Worm (Caenorhabditis elegans) whole organism, mixed stage, embryonic: ENCODE measurements around the gene col-76.

Experiments
- M03D4.4 ChIP-seq: sonication (generic microtip); optimal IDR thresholded peaks from 2 replicates; lab custom pipeline; 2017; ENCODE audit warnings: mild to moderate bottlenecking, missing genetic modification characterization, missing compliant biosample characterization
- bed-3 ChIP-seq: fragments of 200-800 bp; sonication (Bioruptor generic); optimal IDR thresholded peaks from 3 replicates; lab custom pipeline; 2018; ENCODE audit warnings: mild to moderate bottlenecking, missing genetic modification characterization, moderate library complexity, missing compliant biosample characterization
- blmp-1 ChIP-seq: fragments of 150-350 bp; optimal IDR thresholded peaks from 2 replicates; lab custom pipeline; 2014; ENCODE audit warnings: missing biosample characterization, missing genetic modification characterization
- ceh-39 ChIP-seq: fragments of 150-350 bp; optimal IDR thresholded peaks from 2 replicates; lab custom pipeline; 2014; ENCODE audit warnings: missing biosample characterization, missing genetic modification characterization
- ceh-43 ChIP-seq: fragments of 200-800 bp; sonication (Bioruptor generic); optimal IDR thresholded peaks from 2 replicates; lab custom pipeline; 2018; ENCODE audit warnings: mild to moderate bottlenecking, missing genetic modification characterization, moderate library complexity, missing compliant biosample characterization
- ceh-83 ChIP-seq: fragments of 200-800 bp; sonication (Bioruptor generic); optimal IDR thresholded peaks from 2 replicates; lab custom pipeline; 2018; ENCODE audit warnings: mild to moderate bottlenecking, missing genetic modification characterization, missing compliant biosample characterization
- ces-1 ChIP-seq: fragments of 150-350 bp; optimal IDR thresholded peaks from 2 replicates; lab custom pipeline; 2014; ENCODE audit warnings: missing biosample characterization, missing genetic modification reagents, missing genetic modification characterization
- cnd-1 ChIP-seq: fragments of 200-800 bp; sonication (Bioruptor generic); optimal IDR thresholded peaks from 2 replicates; lab custom pipeline; 2018; ENCODE audit warnings: mild to moderate bottlenecking, missing genetic modification characterization, missing compliant biosample characterization
- drap-1 ChIP-seq: fragments of 200-800 bp; sonication (Bioruptor generic); optimal IDR thresholded peaks from 3 replicates; lab custom pipeline; 2018; ENCODE audit warnings: mild to moderate bottlenecking, missing genetic modification characterization, missing compliant biosample characterization
- elt-1 ChIP-seq: sonication (generic microtip); optimal IDR thresholded peaks from 2 replicates; lab custom pipeline; 2017; ENCODE audit warnings: missing genetic modification characterization, mild to moderate bottlenecking, missing compliant biosample characterization, antibody characterized with exemption, moderate library complexity, borderline replicate concordance; ENCODE audit not compliant: insufficient read depth
- elt-3 ChIP-seq: fragments of 150-350 bp; optimal IDR thresholded peaks from 2 replicates; lab custom pipeline; 2014; ENCODE audit warnings: missing biosample characterization, missing genetic modification characterization
- flh-1 ChIP-seq: fragments of 200-800 bp; sonication (Bioruptor generic); optimal IDR thresholded peaks from 2 replicates; lab custom pipeline; 2018; ENCODE audit warnings: mild to moderate bottlenecking, missing genetic modification characterization, moderate library complexity, missing compliant biosample characterization
- ham-2 ChIP-seq: fragments of 200-800 bp; sonication (Bioruptor generic); optimal IDR thresholded peaks from 2 replicates; lab custom pipeline; 2018; ENCODE audit warnings: mild to moderate bottlenecking, missing genetic modification characterization, missing compliant biosample characterization
- hlh-1 ChIP-seq: fragments of 150-350 bp; optimal IDR thresholded peaks from 2 replicates; lab custom pipeline; 2014; ENCODE audit warnings: missing biosample characterization, missing genetic modification reagents, missing genetic modification characterization
- lin-13 ChIP-seq: fragments of 150-350 bp; optimal IDR thresholded peaks from 2 replicates; lab custom pipeline; 2014; ENCODE audit warnings: missing biosample characterization, missing genetic modification characterization
- lin-32 ChIP-seq: fragments of 200-800 bp; sonication (Bioruptor generic); optimal IDR thresholded peaks from 2 replicates; lab custom pipeline; 2018; ENCODE audit warnings: mild to moderate bottlenecking, missing genetic modification characterization, missing compliant biosample characterization
- lsy-2 ChIP-seq: fragments of 150-350 bp; optimal IDR thresholded peaks from 2 replicates; lab custom pipeline; 2014; ENCODE audit warnings: missing biosample characterization, missing genetic modification characterization
- mep-1 ChIP-seq: fragments of 150-350 bp; optimal IDR thresholded peaks from 2 replicates; lab custom pipeline; 2017; ENCODE audit warnings: missing biosample characterization, missing genetic modification reagents, missing genetic modification characterization, inconsistent platforms
- mls-2 ChIP-seq: sonication (generic microtip); optimal IDR thresholded peaks from 2 replicates; lab custom pipeline; 2016; ENCODE audit warnings: mild to moderate bottlenecking, missing genetic modification characterization, moderate library complexity, missing compliant biosample characterization
- nhr-2 ChIP-seq: fragments of 150-350 bp; optimal IDR thresholded peaks from 2 replicates; lab custom pipeline; 2014; ENCODE audit warnings: missing biosample characterization, missing genetic modification characterization
- nhr-237 ChIP-seq: fragments of 150-350 bp; optimal IDR thresholded peaks from 2 replicates; lab custom pipeline; 2014; ENCODE audit warnings: missing biosample characterization, missing genetic modification characterization
- nhr-76 ChIP-seq: sonication (generic microtip); optimal IDR thresholded peaks from 2 replicates; lab custom pipeline; 2017; ENCODE audit warnings: missing biosample characterization, missing genetic modification characterization
- pha-4 ChIP-seq: fragments of 150-350 bp; optimal IDR thresholded peaks from 2 replicates; lab custom pipeline; 2018; ENCODE audit warnings: missing biosample characterization, missing genetic modification reagents, missing genetic modification characterization
- sem-2 ChIP-seq: fragments of 200-800 bp; sonication (Bioruptor generic); optimal IDR thresholded peaks from 2 replicates; lab custom pipeline; 2018; ENCODE audit warnings: mild to moderate bottlenecking, missing genetic modification characterization, missing compliant biosample characterization
- snpc-4 ChIP-seq: fragments of 150-350 bp; optimal IDR thresholded peaks from 2 replicates; lab custom pipeline; 2014; ENCODE audit warnings: missing biosample characterization, missing genetic modification characterization
- tbx-8 ChIP-seq: fragments of 200-800 bp; sonication (Bioruptor generic); optimal IDR thresholded peaks from 2 replicates; lab custom pipeline; 2018; ENCODE audit warnings: mild to moderate bottlenecking, missing genetic modification characterization, moderate library complexity, missing compliant biosample characterization
- unc-120 ChIP-seq: sonication (generic microtip); optimal IDR thresholded peaks from 2 replicates; lab custom pipeline; 2017; ENCODE audit warnings: missing genetic modification characterization, missing compliant biosample characterization; ENCODE audit not compliant: poor library complexity, severe bottlenecking
- unc-62 ChIP-seq: fragments of 150-350 bp; optimal IDR thresholded peaks from 2 replicates; lab custom pipeline; 2014; ENCODE audit warnings: missing biosample characterization, missing genetic modification reagents, missing genetic modification characterization
- zip-8 ChIP-seq: fragments of 150-350 bp; optimal IDR thresholded peaks from 2 replicates; lab custom pipeline; 2014; ENCODE audit warnings: missing biosample characterization, missing genetic modification characterization

The col-76 gene

DNA sequence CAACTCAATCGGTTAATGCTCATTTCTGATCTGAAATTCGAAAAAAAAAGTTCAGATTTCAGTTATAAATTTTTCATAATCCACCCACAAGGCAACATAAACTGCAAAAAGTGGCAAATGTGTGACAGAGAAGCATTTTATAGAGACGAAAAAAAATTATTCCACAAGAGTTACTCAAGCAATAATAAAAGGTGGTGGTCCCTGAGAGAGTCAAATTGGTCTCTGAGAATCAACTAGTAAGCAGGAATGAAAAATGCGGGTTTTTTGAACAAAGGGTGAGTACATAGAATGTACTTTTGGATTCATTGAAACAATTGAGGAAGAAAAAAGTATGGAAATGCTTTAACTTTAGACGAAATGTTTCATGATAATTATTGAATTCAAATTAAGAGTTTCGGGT is 33.8 kb upstream of the col-76 start, which contains the start of gene T05C12.11:
TSS of gene T05C12.11 (minus strand) at position 101 of the 400 bp plus-strand sequence.
- TF ChIP-seq nhr-76 (no peak), unc-120 (tag; lab: Kevin White, UChicago) (no peak), bed-3 (GFP tag; lab: Kevin White, UChicago) (no peak), nhr-237 (tag; lab: Kevin White, UChicago) (no peak), ceh-43 (GFP tag; lab: Kevin White, UChicago) (no peak), lin-13 (tag; lab: Kevin White, UChicago) (no peak), elt-3 (tag; lab: Kevin White, UChicago) (no peak), elt-1 (tag; lab: Kevin White, UChicago) (no peak), sem-2 (GFP tag; lab: Kevin White, UChicago) (no peak), lsy-2 (tag; lab: Kevin White, UChicago) (no peak), ceh-83 (GFP tag; lab: Kevin White, UChicago) (no peak), tbx-8 (GFP tag; lab: Kevin White, UChicago) (no peak), pha-4 (tag; lab: Kevin White, UChicago) (no peak), nhr-2 (no peak), mls-2 (tag; lab: Kevin White, UChicago) (no peak), hlh-1 (tag; lab: Kevin White, UChicago) (no peak), cnd-1 (tag; lab: Kevin White, UChicago) (no peak), zip-8 (tag; lab: Kevin White, UChicago) (no peak)

DNA sequence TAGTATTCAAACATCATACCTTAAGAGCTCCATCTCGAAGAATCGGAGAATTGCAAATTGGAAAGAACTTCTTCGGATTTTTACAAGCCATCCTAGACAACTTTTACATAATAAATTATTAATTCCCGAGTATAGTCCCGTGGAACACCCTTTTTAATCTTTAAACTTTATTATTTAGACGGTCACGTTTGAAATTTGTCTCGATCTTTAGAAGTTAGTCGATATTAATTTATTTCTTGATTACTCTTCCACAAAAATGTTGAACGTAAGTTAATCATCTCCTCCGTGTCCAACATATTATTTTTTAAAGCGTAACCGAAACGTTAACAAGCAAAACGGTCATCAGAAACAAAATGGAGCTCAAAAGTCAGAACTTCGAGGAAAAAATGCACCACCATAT is 30.7 kb upstream of the col-76 start, which contains the start of the genes decr-1.3 and T05C12.1:
TSS of gene decr-1.3 (minus strand) at position 101 of the 400 bp plus-strand sequence.
TSS of gene T05C12.1 (plus strand) at position 232 of the 400 bp plus-strand sequence.
- TF ChIP-seq M03D4.4 (tag; lab: Kevin White, UChicago) (no peak), flh-1 (GFP tag; lab: Kevin White, UChicago) (no peak), pha-4 (tag; lab: Kevin White, UChicago) (no peak)
- TF ChIP-seq, all 35 proteins: peak for 0

DNA sequence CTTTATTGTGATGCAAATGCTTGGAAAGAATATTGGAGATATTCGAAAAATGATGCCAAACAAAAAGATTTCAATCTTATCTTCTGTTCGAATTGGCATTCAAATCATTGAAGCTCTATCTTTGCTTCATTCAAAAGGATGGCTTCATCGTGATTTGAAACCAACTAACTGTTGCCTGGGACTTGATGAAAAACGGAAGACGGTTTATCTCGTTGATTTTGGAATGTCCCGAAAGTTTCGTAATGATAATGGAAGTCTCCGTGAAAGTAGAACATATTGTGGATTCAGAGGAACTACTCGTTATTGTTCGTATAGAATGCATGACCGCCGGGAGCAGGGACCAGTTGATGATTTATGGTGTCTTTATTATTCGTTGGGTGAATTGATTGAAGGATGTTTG is 30.0 kb upstream of the col-76 start:
- TF ChIP-seq ceh-39 (no peak), lin-32 (GFP tag; lab: Kevin White, UChicago) (no peak), tbx-8 (GFP tag; lab: Kevin White, UChicago) (no peak), nhr-2 (no peak), mls-2 (tag; lab: Kevin White, UChicago) (no peak), mep-1 (tag; lab: Kevin White, UChicago) (no peak), pha-4 (tag; lab: Kevin White, UChicago) (no peak), unc-120 (tag; lab: Kevin White, UChicago) (no peak), ces-1 (no peak), elt-1 (tag; lab: Kevin White, UChicago) (no peak)
- TF ChIP-seq, all 35 proteins: peak for 0

DNA sequence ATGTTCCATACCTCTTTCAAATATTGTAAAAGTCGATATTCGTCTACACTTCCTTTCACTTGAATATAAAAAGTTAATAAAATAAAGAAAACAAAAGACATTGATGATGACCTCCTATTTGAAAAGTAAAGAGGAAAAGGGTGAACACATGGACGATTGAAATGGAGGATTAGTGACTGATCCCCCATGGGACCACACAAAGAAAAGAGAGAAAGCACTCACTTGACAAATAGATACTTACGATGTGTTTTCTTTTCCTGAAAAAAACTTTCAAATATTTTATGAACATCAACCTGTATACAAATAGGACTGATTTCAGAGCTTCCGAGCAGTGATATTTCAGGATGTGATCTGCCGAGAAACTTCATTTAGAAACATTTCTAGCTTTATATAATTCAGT is 27.0 kb upstream of the col-76 start, which contains the start of gene acr-14:
TSS of gene acr-14 (minus strand) at position 101 of the 400 bp plus-strand sequence.
- TF ChIP-seq nhr-237 (tag; lab: Kevin White, UChicago): no peak
- no peak for TF ChIP-seq M03D4.4 (tag; lab: Kevin White, UChicago)
- no peak for TF ChIP-seq ham-2 (GFP tag; lab: Kevin White, UChicago)
- TF ChIP-seq zip-8 (tag; lab: Kevin White, UChicago): no peak
- TF ChIP-seq nhr-76: no peak
- TF ChIP-seq drap-1 (GFP tag; lab: Kevin White, UChicago): no peak
- no peak for TF ChIP-seq flh-1 (GFP tag; lab: Kevin White, UChicago)
- TF ChIP-seq bed-3 (GFP tag; lab: Kevin White, UChicago): no peak
- no peak for TF ChIP-seq ceh-39
- TF ChIP-seq ceh-83 (GFP tag; lab: Kevin White, UChicago): no peak
- no peak for TF ChIP-seq cnd-1 (tag; lab: Kevin White, UChicago)
- no peak for TF ChIP-seq ceh-43 (GFP tag; lab: Kevin White, UChicago)
- no peak for TF ChIP-seq elt-3 (tag; lab: Kevin White, UChicago)
- TF ChIP-seq tbx-8 (GFP tag; lab: Kevin White, UChicago): no peak

DNA sequence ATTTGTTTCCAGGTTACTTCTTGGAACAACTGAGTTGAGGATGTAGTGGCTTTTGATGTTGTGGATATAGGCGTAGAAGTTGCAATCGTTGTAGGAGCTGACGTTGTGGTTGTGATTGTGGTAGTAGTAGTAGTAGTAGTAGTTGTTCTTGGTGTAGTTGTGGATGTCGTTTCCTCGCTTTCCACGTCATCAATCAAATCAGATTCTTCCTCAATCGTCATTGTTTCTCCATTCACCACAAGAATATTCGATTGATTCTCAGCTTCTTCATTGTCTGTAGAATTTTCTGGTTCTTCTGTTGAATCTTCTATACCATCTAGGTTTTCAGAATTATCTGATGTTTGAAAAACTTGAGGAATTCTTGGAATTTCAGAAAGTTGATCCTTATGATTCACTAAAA is 25.5 kb upstream of the col-76 start:
- TF ChIP-seq ceh-83 (GFP tag; lab: Kevin White, UChicago) (no peak), nhr-2 (no peak), snpc-4 (no peak), elt-1 (tag; lab: Kevin White, UChicago) (no peak), flh-1 (GFP tag; lab: Kevin White, UChicago) (no peak), tbx-8 (GFP tag; lab: Kevin White, UChicago) (no peak), hlh-1 (tag; lab: Kevin White, UChicago) (no peak), lsy-2 (tag; lab: Kevin White, UChicago) (no peak), mls-2 (tag; lab: Kevin White, UChicago) (no peak), unc-62 (GFP tag; lab: Kevin White, UChicago) (no peak), ceh-43 (GFP tag; lab: Kevin White, UChicago) (no peak), ces-1 (no peak), cnd-1 (tag; lab: Kevin White, UChicago) (no peak), blmp-1 (no peak), drap-1 (GFP tag; lab: Kevin White, UChicago) (no peak)
